Worm (Caenorhabditis elegans) whole organism, young adult: ENCODE results near the gene B0310.2.
A peak's percentile ranks its signal among the peaks of the same experiment; 100 is the strongest.

Experiments
- B0035.1 ChIP-seq: sonication (generic microtip); optimal IDR thresholded peaks from 2 replicates; lab custom pipeline; 2016; ENCODE audit warnings: missing genetic modification characterization, mild to moderate bottlenecking, missing compliant biosample characterization, missing genotype, missing genetic modification reagents
- C17E4.6 ChIP-seq: fragments of 200-800 bp; sonication (Bioruptor generic); IDR thresholded peaks from 2 replicates; pipeline ENCODE4 v1.3.6; 2022; ENCODE audit warnings: missing genetic modification reagents, missing genetic modification characterization, missing compliant biosample characterization
- F23B12.7 ChIP-seq: sonication (generic microtip); optimal IDR thresholded peaks from 2 replicates; lab custom pipeline; 2017; ENCODE audit warnings: missing genetic modification characterization, mild to moderate bottlenecking, missing compliant biosample characterization, antibody characterized with exemption, moderate library complexity; ENCODE audit not compliant: insufficient read depth
- F52B5.7 ChIP-seq: sonication (generic microtip); optimal IDR thresholded peaks from 2 replicates; lab custom pipeline; 2016; ENCODE audit warnings: mild to moderate bottlenecking, missing genetic modification characterization, missing compliant biosample characterization
- K12H6.12 ChIP-seq: fragments of 200-800 bp; sonication (Bioruptor generic); optimal IDR thresholded peaks from 2 replicates; lab custom pipeline; 2018; ENCODE audit warnings: mild to moderate bottlenecking, missing genetic modification characterization, missing compliant biosample characterization
- T07F8.4 ChIP-seq: sonication (generic microtip); optimal IDR thresholded peaks from 2 replicates; lab custom pipeline; 2016; ENCODE audit warnings: mild to moderate bottlenecking, missing genetic modification characterization, moderate library complexity, missing compliant biosample characterization
- Y53F4B.3 ChIP-seq: fragments of 200-800 bp; sonication (Bioruptor generic); IDR thresholded peaks from 2 replicates; pipeline ENCODE4 v1.3.6; 2022; ENCODE audit warnings: missing genetic modification reagents, missing genetic modification characterization, missing compliant biosample characterization
- Y79H2A.3 ChIP-seq: fragments of 200-800 bp; sonication (Bioruptor generic); conservative IDR thresholded peaks from 2 replicates; pipeline ENCODE4 v1.3.6; 2022; ENCODE audit warnings: missing genetic modification reagents, missing genetic modification characterization, missing compliant biosample characterization
- aptf-3 ChIP-seq: fragments of 200-800 bp; sonication (Bioruptor generic); IDR thresholded peaks from 2 replicates; pipeline ENCODE4 v1.3.6; 2022; ENCODE audit warnings: missing genetic modification characterization, missing compliant biosample characterization
- atf-7 ChIP-seq: sonication (generic microtip); optimal IDR thresholded peaks from 2 replicates; lab custom pipeline; 2017; ENCODE audit warnings: mild to moderate bottlenecking, missing genetic modification characterization, missing compliant biosample characterization
- athp-1 ChIP-seq: sonication (generic microtip); optimal IDR thresholded peaks from 2 replicates; lab custom pipeline; 2017; ENCODE audit warnings: mild to moderate bottlenecking, missing genetic modification characterization, missing compliant biosample characterization
- bed-1 ChIP-seq: fragments of 200-800 bp; sonication (Bioruptor generic); IDR thresholded peaks from 2 replicates; pipeline ENCODE4 v1.3.6; 2022; ENCODE audit warnings: missing genetic modification reagents, missing genetic modification characterization, missing compliant biosample characterization
- bed-2 ChIP-seq: fragments of 200-800 bp; sonication (Bioruptor generic); IDR thresholded peaks from 2 replicates; pipeline ENCODE4 v1.3.6; 2022; ENCODE audit warnings: missing genetic modification reagents, missing genetic modification characterization, missing compliant biosample characterization
- cebp-2 ChIP-seq: fragments of 200-800 bp; sonication (Bioruptor generic); IDR thresholded peaks from 2 replicates; pipeline ENCODE4 v1.3.6; 2022; ENCODE audit warnings: missing genetic modification characterization, missing compliant biosample characterization
- ceh-40 ChIP-seq: fragments of 200-800 bp; sonication (Bioruptor generic); IDR thresholded peaks from 2 replicates; pipeline ENCODE4 v1.3.6; 2022; ENCODE audit warnings: missing genetic modification characterization, missing compliant biosample characterization
- ceh-58 ChIP-seq: fragments of 200-800 bp; sonication (Bioruptor generic); IDR thresholded peaks from 2 replicates; pipeline ENCODE4 v1.3.6; 2022; ENCODE audit warnings: missing genetic modification characterization, missing compliant biosample characterization
- dpff-1 ChIP-seq: sonication (generic microtip); optimal IDR thresholded peaks from 2 replicates; lab custom pipeline; 2017; ENCODE audit warnings: mild to moderate bottlenecking, missing genetic modification characterization, missing compliant biosample characterization
- egl-44 ChIP-seq: fragments of 200-800 bp; sonication (Bioruptor generic); IDR thresholded peaks from 2 replicates; pipeline ENCODE4 v1.3.6; 2022; ENCODE audit warnings: missing genetic modification reagents, missing genetic modification characterization, missing compliant biosample characterization
- egrh-3 ChIP-seq: fragments of 200-800 bp; sonication (Bioruptor generic); IDR thresholded peaks from 2 replicates; pipeline ENCODE4 v1.3.6; 2022; ENCODE audit warnings: missing genetic modification reagents, missing genetic modification characterization, missing compliant biosample characterization
- fkh-3 ChIP-seq: sonication (generic microtip); optimal IDR thresholded peaks from 2 replicates; lab custom pipeline; 2016; ENCODE audit warnings: mild to moderate bottlenecking, missing genetic modification characterization, missing compliant biosample characterization
- gei-17 ChIP-seq: fragments of 200-800 bp; sonication (Bioruptor generic); optimal IDR thresholded peaks from 2 replicates; lab custom pipeline; 2018; ENCODE audit warnings: mild to moderate bottlenecking, missing genetic modification characterization, missing compliant biosample characterization
- hmg-1.2 ChIP-seq: fragments of 200-800 bp; sonication (Bioruptor generic); IDR thresholded peaks from 2 replicates; pipeline ENCODE4 v1.3.6; 2022; ENCODE audit warnings: missing genetic modification reagents, missing genetic modification characterization, missing compliant biosample characterization
- hsf-1 ChIP-seq: fragments of 200-800 bp; sonication (Bioruptor generic); IDR thresholded peaks from 2 replicates; pipeline ENCODE4 v1.3.6; 2022; ENCODE audit warnings: missing genetic modification reagents, missing genetic modification characterization, missing compliant biosample characterization
- lag-1 ChIP-seq: fragments of 200-800 bp; sonication (Bioruptor generic); IDR thresholded peaks from 2 replicates; pipeline ENCODE4 v1.3.6; 2022; ENCODE audit warnings: missing genetic modification reagents, missing genetic modification characterization, missing compliant biosample characterization
- let-607 ChIP-seq, 2 experiments: fragments of 200-800 bp in 1 of 2; sonication (Bioruptor generic) in 1 of 2; sonication (generic microtip) in 1 of 2; optimal IDR thresholded peaks; 2 replicates each; lab custom pipeline; 2016 to 2018; ENCODE audit warnings: mild to moderate bottlenecking in 2 of 2, missing compliant biosample characterization in 2 of 2, missing genetic modification characterization in 2 of 2, moderate library complexity in 2 of 2, missing genotype in 1 of 2
- lin-40 ChIP-seq: sonication (generic microtip); optimal IDR thresholded peaks from 2 replicates; lab custom pipeline; 2016; ENCODE audit warnings: missing genetic modification characterization, mild to moderate bottlenecking, missing compliant biosample characterization, missing genotype, missing genetic modification reagents
- madf-10 ChIP-seq: sonication (generic microtip); optimal IDR thresholded peaks from 2 replicates; lab custom pipeline; 2016; ENCODE audit warnings: mild to moderate bottlenecking, missing genetic modification characterization, missing compliant biosample characterization
- madf-3 ChIP-seq: fragments of 200-800 bp; sonication (Bioruptor generic); IDR thresholded peaks from 2 replicates; pipeline ENCODE4 v1.3.6; 2022; ENCODE audit warnings: missing genetic modification reagents, missing genetic modification characterization, missing compliant biosample characterization
- madf-6 ChIP-seq: fragments of 200-800 bp; sonication (Bioruptor generic); IDR thresholded peaks from 2 replicates; pipeline ENCODE4 v1.3.6; 2022; ENCODE audit warnings: missing genetic modification reagents, missing genetic modification characterization, missing compliant biosample characterization
- madf-8 ChIP-seq: fragments of 200-800 bp; sonication (Bioruptor generic); conservative IDR thresholded peaks from 2 replicates; pipeline ENCODE4 v1.3.6; 2022; ENCODE audit warnings: missing genetic modification reagents, missing genetic modification characterization, missing compliant biosample characterization
- mel-28 ChIP-seq: sonication (generic microtip); optimal IDR thresholded peaks from 2 replicates; lab custom pipeline; 2016; ENCODE audit warnings: borderline replicate concordance, mild to moderate bottlenecking, missing genetic modification characterization, missing compliant biosample characterization
- mes-4 ChIP-seq: sonication (generic microtip); optimal IDR thresholded peaks from 2 replicates; lab custom pipeline; 2016; ENCODE audit warnings: missing genotype, missing genetic modification characterization, missing compliant biosample characterization
- nfya-1 ChIP-seq: sonication (generic microtip); optimal IDR thresholded peaks from 2 replicates; lab custom pipeline; 2017; ENCODE audit warnings: antibody characterized with exemption, missing compliant biosample characterization, missing genetic modification characterization, borderline replicate concordance; ENCODE audit not compliant: insufficient read depth
- nhr-120 ChIP-seq: fragments of 200-800 bp; sonication (Bioruptor generic); IDR thresholded peaks from 2 replicates; pipeline ENCODE4 v1.3.6; 2022; ENCODE audit warnings: missing genetic modification characterization, missing compliant biosample characterization
- nhr-27 ChIP-seq: fragments of 200-800 bp; sonication (Bioruptor generic); optimal IDR thresholded peaks from 2 replicates; lab custom pipeline; 2018; ENCODE audit warnings: mild to moderate bottlenecking, missing genetic modification characterization, moderate library complexity, missing compliant biosample characterization
- nhr-90 ChIP-seq: sonication (generic microtip); optimal IDR thresholded peaks from 2 replicates; lab custom pipeline; 2016; ENCODE audit warnings: missing genotype, mild to moderate bottlenecking, missing genetic modification characterization, missing compliant biosample characterization
- snpc-1.3 ChIP-seq: sonication (generic microtip); optimal IDR thresholded peaks from 2 replicates; lab custom pipeline; 2017; ENCODE audit warnings: missing genetic modification characterization, mild to moderate bottlenecking, missing compliant biosample characterization, antibody characterized with exemption, moderate library complexity, missing genotype, missing genetic modification reagents; ENCODE audit not compliant: insufficient read depth
- snpc-3.4 ChIP-seq: sonication (generic microtip); optimal IDR thresholded peaks from 2 replicates; lab custom pipeline; 2017; ENCODE audit warnings: missing genetic modification characterization, mild to moderate bottlenecking, missing compliant biosample characterization, antibody characterized with exemption, moderate library complexity, missing genotype, missing genetic modification reagents
- snpc-4 ChIP-seq, 5 experiments: fragments of 150-350 bp in 1 of 5; sonication (generic microtip) in 4 of 5; optimal IDR thresholded peaks; 2 replicates each; lab custom pipeline; 2014 to 2018; ENCODE audit warnings: missing genetic modification characterization in 5 of 5, missing biosample characterization in 3 of 5, antibody characterized with exemption in 2 of 5, mild to moderate bottlenecking in 2 of 5, missing compliant biosample characterization in 2 of 5, missing genotype in 2 of 5, moderate library complexity in 2 of 5, missing genetic modification reagents in 1 of 5
- tlf-1 ChIP-seq: fragments of 200-800 bp; sonication (Bioruptor generic); optimal IDR thresholded peaks from 2 replicates; lab custom pipeline; 2018; ENCODE audit warnings: mild to moderate bottlenecking, missing genetic modification characterization, missing compliant biosample characterization
- unc-130 ChIP-seq: sonication (generic microtip); optimal IDR thresholded peaks from 2 replicates; lab custom pipeline; 2016; ENCODE audit warnings: missing genetic modification reagents, missing genetic modification characterization, missing compliant biosample characterization
- xnd-1 ChIP-seq: sonication (generic microtip); optimal IDR thresholded peaks from 2 replicates; lab custom pipeline; 2016; ENCODE audit warnings: missing genotype, missing genetic modification reagents, missing genetic modification characterization, missing compliant biosample characterization
- zim-3 ChIP-seq: sonication (generic microtip); optimal IDR thresholded peaks from 2 replicates; lab custom pipeline; 2017; ENCODE audit warnings: mild to moderate bottlenecking, missing genetic modification characterization, moderate library complexity, missing compliant biosample characterization
- ztf-3 ChIP-seq: fragments of 200-800 bp; sonication (Bioruptor generic); optimal IDR thresholded peaks from 2 replicates; lab custom pipeline; 2018; ENCODE audit warnings: mild to moderate bottlenecking, missing genetic modification characterization, missing compliant biosample characterization

B0310.2 gene

DNA sequence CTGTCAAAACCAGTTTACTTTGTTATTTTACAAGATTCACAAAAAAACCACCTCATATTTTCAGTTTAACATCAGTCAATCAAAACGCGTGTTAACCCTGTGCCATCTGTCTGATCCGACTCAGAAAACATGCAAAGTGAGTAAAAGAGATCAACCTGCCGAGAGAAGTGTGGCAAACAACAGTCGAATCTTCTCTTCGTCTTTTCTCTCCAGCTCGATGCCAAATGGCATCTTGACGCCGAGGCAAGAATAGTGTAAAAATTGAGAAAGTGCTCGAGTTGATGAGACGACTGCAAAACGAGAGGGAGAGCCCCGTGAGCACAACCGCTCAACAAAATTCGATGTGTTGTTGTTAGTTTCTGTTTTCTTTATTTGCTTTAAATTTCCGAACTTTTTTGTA lies 13.8 kb downstream of the B0310.2 start, which contains the start of gene B0310.1:
B0310.1 (plus strand) TSS at position 310 of the 400 bp plus-strand sequence.
- TF ChIP-seq C17E4.6 (GFP tag; lab: Robert Waterston, UW): no peak
- no peak for TF ChIP-seq egrh-3 (GFP tag; lab: Robert Waterston, UW)
- TF ChIP-seq atf-7 (tag; lab: Kevin White, UChicago): no peak
- no peak for TF ChIP-seq snpc-3.4 (tag; lab: Kevin White, UChicago)
- no peak for TF ChIP-seq bed-2 (GFP tag; lab: Robert Waterston, UW)
- TF ChIP-seq T07F8.4: no peak
- no peak for TF ChIP-seq dpff-1 (tag; lab: Kevin White, UChicago)
- no peak for TF ChIP-seq ceh-58 (GFP tag; lab: Robert Waterston, UW)

DNA sequence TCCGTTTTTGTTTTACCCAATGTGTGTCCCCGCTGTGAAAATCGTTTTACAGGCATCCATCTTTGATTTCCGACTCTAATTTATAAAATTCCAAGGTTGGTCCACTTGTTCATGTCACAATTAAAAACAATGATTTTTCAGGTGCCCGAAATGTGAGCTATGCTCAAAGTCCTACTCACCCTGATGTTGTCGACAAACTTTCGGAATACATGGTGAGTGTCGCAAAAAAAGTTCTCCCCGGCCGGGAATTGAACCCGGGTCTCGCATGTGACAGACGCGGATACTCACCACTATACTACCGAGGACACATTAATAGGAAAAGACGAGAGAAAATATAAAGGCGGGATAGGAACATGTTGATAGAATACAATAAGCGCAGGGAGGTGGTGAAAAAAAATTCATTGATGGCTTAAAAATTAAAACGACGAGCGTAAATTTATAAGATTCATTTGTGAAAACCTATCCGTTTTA lies 17.1 kb downstream of the B0310.2 start, which contains the start of gene egl-17:
egl-17 (plus strand) TSS at position 51 of the 471 bp plus-strand sequence.
- peak; percentile 59; the same call in 1 of the 2 replicates for TF ChIP-seq nhr-120 (GFP tag; lab: Robert Waterston, UW)
- TF ChIP-seq tlf-1 (GFP tag; lab: Kevin White, UChicago): peak; percentile 44
- 0 out of 2 replicates have a peak, but pooled peaks have one; percentile 9 for TF ChIP-seq madf-8
- TF ChIP-seq ztf-3 (GFP tag; lab: Kevin White, UChicago): peak; percentile 68
- peak; percentile 79 for TF ChIP-seq mes-4 (tag; lab: Kevin White, UChicago)
- TF ChIP-seq egrh-3 (GFP tag; lab: Robert Waterston, UW): no peak
- TF ChIP-seq lag-1 (GFP tag; lab: Robert Waterston, UW): no peak
- peak; percentile 87 for TF ChIP-seq athp-1 (tag; lab: Kevin White, UChicago)
- peak; percentile 88 for TF ChIP-seq ceh-40 (GFP tag; lab: Robert Waterston, UW)
- TF ChIP-seq hmg-1.2 (GFP tag; lab: Robert Waterston, UW): peak; percentile 86
- peak; percentile 91 for TF ChIP-seq snpc-1.3 (tag; lab: Kevin White, UChicago)
- no peak for TF ChIP-seq xnd-1 (tag; lab: Kevin White, UChicago)
- no peak for TF ChIP-seq nfya-1 (tag; lab: Kevin White, UChicago)
- TF ChIP-seq madf-3 (GFP tag; lab: Robert Waterston, UW): no peak
- peak; percentile 42; the same call in 1 of the 2 replicates for TF ChIP-seq hsf-1 (GFP tag; lab: Robert Waterston, UW)
- TF ChIP-seq cebp-2: 0 out of 2 replicates have a peak, but pooled peaks have one; percentile 54
- peak; percentile 90 for TF ChIP-seq nhr-27 (tag; lab: Kevin White, UChicago)
- peak; percentile 69 for TF ChIP-seq K12H6.12 (tag; lab: Kevin White, UChicago)
- TF ChIP-seq egl-44 (GFP tag; lab: Robert Waterston, UW): peak; percentile 88
- TF ChIP-seq B0035.1 (tag; lab: Kevin White, UChicago): peak; percentile 86
- TF ChIP-seq T07F8.4: peak; percentile 77
- TF ChIP-seq F23B12.7: peak; percentile 78
- TF ChIP-seq ceh-58 (GFP tag; lab: Robert Waterston, UW): 0 out of 2 replicates have a peak, but pooled peaks have one; percentile 76
- peak; percentile 96 for TF ChIP-seq nhr-90 (tag; lab: Kevin White, UChicago)
- peak; percentile 86 for TF ChIP-seq F52B5.7 (tag; lab: Kevin White, UChicago)
- peak; percentile 88 for TF ChIP-seq madf-10
- peak; percentile 65; the same call in 1 of the 2 replicates for TF ChIP-seq Y53F4B.3
- peak; percentile 58 for TF ChIP-seq unc-130
- peak; percentile 73 for TF ChIP-seq mel-28 (tag; lab: Kevin White, UChicago)
- TF ChIP-seq madf-6 (GFP tag; lab: Robert Waterston, UW): peak; percentile 58
- peak; percentile 68 for TF ChIP-seq fkh-3 (tag; lab: Kevin White, UChicago)
- TF ChIP-seq aptf-3 (GFP tag; lab: Robert Waterston, UW): peak; percentile 89
- peak; percentile 83 for TF ChIP-seq lin-40
- 0 out of 2 replicates have a peak, but pooled peaks have one; percentile 71 for TF ChIP-seq bed-2 (GFP tag; lab: Robert Waterston, UW)
- peak; percentile 84 for TF ChIP-seq zim-3 (tag; lab: Kevin White, UChicago)
- 0 out of 2 replicates have a peak, but pooled peaks have one; percentile 83 for TF ChIP-seq bed-1 (GFP tag; lab: Robert Waterston, UW)
- peak; percentile 75 for TF ChIP-seq gei-17 (GFP tag; lab: Kevin White, UChicago)
- TF ChIP-seq let-607 (tag; optimal IDR thresholded peaks at IDR 0.05; lab: Kevin White, UChicago): peak; percentile 64 to 69
- TF ChIP-seq Y79H2A.3 (GFP tag; lab: Robert Waterston, UW): no peak
- TF ChIP-seq snpc-4 (GFP tag; optimal IDR thresholded peaks at IDR 0.05; lab: Kevin White, UChicago): peak; percentile 79
- TF ChIP-seq snpc-4 (tag; optimal IDR thresholded peaks at IDR 0.05; lab: Kevin White, UChicago): peak; percentile 41 to 79 (median 75)
